Worm (Caenorhabditis elegans) whole organism, L4/young adult: ENCODE measurements around the gene srp-3.

Experiments used
- W03F9.2 ChIP-seq: fragments of 150-350 bp; optimal IDR thresholded peaks from 2 replicates; lab custom pipeline; 2014; ENCODE audit warnings: missing biosample characterization, missing genetic modification characterization
- dao-5 ChIP-seq: sonication (generic microtip); optimal IDR thresholded peaks from 2 replicates; lab custom pipeline; 2016; ENCODE audit warnings: missing genotype, missing genetic modification characterization, moderate library complexity, missing compliant biosample characterization
- him-1 ChIP-seq: sonication (generic microtip); optimal IDR thresholded peaks from 2 replicates; lab custom pipeline; 2016; ENCODE audit warnings: missing genotype, missing genetic modification reagents, missing genetic modification characterization, missing compliant biosample characterization

The srp-3 gene

DNA sequence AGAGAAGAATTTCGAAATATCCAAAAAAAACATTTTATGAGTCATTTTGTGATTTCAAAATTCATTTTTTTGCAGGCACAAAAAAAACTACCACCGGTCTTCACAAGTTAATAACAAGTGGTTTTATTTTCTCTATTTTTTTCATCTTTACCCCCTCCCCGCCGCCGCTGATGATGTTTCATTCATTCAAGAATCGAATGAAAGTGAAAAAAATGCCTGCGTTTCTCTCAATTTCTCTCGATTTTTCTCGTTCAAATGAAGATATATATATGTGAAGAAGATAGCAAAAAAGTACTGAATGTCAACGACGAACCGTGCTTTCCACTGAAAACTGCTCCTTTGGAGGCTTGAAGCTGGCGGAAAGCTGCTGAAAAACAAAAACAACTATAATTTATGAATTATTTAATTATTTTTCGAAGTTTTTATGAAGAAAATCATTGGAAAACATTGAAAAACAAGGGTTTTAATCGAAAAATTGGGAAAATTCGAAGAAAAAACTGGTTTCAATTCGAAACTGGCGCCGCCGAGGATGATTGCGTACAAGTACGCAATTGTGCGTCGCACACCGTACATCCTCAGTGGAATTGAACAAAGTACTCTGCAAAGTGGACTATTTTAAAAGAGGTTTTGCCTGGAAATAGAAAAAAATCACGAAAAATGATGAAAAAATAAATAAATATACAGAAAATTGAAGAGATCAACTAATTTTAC is 15.9 kb upstream of the srp-3 start, which contains the start of gene zig-11:
TSS of gene zig-11 (minus strand) at position 373 of the 711 bp plus-strand sequence.
- TF ChIP-seq dao-5 (tag; lab: Kevin White, UChicago), result no peak
- no peak for TF ChIP-seq W03F9.2 (tag; lab: Kevin White, UChicago)
- TF ChIP-seq him-1 (tag; lab: Kevin White, UChicago), result no peak

DNA sequence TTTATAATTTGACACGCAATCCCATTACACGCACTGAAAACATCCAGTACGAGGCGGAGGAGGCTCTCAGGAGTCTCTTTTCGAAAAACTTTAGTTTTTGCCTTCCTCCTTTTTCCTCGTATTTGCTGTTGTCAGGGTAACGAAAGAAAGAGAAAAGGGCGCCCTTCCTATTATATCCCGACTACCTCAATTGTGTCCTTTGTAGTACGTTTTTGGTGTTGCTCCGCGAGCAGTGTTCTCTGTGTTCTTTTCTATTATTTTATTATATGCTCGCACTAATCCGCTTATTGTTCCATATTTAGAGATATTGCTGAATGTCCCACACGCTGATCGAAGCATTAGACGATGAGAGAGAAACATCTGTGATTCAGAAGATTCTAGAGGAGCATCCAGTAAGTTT is 13.2 kb upstream of the srp-3 start, which contains the start of gene nphp-2:
TSS of gene nphp-2 (plus strand) at position 301 of the 400 bp plus-strand sequence.
- TF ChIP-seq dao-5 (tag; lab: Kevin White, UChicago), result no peak
- TF ChIP-seq W03F9.2 (tag; lab: Kevin White, UChicago), result no peak
- no peak for TF ChIP-seq him-1 (tag; lab: Kevin White, UChicago)

DNA sequence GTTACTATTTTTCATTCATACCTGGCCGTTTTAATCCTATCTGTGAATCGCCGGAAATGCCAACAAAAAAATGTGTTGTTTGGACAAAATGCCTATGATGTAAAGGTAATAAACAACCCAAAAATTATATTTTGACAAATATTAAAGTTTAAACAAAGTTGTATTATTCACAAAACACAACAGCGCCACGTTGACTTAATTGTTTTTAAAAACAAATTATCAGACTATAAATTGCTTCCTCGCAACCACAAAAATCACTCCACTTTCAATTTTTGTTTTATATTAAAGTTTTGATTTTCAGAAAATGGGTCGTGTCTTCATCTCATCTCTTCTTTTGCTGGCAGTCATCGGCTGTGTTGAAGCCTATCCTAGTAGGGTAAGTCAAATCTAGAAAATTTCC is 1.3 kb upstream of the srp-3 start, which contains the start of gene Y32G9A.5:
TSS of gene Y32G9A.5 (plus strand) at position 301 of the 400 bp plus-strand sequence.
- no peak for TF ChIP-seq him-1 (tag; lab: Kevin White, UChicago)

DNA sequence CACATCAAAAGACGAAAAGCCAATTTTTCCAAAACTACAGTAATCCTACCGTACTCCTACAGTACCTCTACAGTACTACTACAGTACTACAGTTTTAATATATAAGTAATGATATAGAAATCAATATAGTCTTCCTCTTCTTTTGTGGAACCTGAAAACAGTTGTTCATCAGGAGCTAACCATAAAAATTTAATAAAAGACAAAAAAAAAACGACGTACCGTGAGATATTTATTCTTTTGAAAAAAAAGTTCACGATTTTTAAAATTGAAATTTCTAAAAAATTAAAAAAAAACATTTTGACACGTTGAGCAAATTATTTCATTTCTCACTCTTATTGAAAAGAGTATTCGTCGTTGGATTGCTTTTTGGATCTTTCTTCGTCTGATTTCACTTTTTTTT is 2.5 kb downstream of the srp-3 start, which contains the start of gene Y32G9A.3:
TSS of gene Y32G9A.3 (plus strand) at position 301 of the 400 bp plus-strand sequence.
- no peak for TF ChIP-seq W03F9.2 (tag; lab: Kevin White, UChicago)
- TF ChIP-seq him-1 (tag; lab: Kevin White, UChicago), result no peak
- no peak for TF ChIP-seq dao-5 (tag; lab: Kevin White, UChicago)

DNA sequence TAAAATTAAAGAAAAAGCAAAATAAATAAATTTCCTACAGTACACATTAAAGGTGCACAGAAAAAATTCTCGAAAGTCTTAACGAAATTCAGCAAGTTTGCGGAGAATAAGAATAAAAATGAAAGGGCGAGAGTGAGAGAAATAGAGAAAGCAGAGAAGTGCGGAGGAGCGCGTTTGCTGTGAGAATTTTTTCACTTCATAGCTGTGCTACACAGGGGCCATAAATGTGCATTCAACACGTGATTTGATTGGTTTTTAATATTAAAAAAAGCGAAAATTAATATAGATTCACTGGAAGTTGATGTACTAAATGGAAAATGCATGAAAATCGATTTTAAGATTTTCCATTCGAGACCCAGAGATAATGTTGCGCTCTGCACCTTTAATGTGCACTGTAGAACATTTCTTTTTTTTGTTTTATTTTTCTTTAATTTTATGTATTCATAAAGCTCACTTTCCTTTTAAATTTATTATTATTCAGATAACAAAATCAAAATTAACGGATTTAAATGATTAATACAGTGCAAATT is 9.5 kb downstream of the srp-3 start, which contains the start of gene Y32G9A.2:
TSS of gene Y32G9A.2 (plus strand) at position 480 of the 530 bp plus-strand sequence.
- TF ChIP-seq W03F9.2 (tag; lab: Kevin White, UChicago) (no peak), dao-5 (tag; lab: Kevin White, UChicago) (no peak), him-1 (tag; lab: Kevin White, UChicago) (no peak)

DNA sequence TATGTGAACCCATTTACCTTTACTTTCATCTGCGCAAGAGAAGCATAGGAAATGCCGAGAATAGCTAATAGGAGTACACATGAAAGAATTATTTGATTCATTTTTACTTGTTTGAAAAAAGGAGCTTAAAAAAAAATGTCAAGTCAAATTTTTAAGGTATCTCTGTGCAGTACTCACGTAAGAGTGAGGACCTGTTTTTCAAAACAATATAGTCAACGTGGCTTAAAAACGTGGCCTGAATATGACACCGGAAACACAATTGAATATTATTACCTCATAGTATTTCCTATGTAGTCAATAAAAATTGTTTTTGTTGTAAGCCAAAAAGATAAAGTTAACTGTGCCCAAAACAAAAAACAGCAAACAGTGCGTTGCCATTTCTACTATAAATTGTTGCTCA is 11.5 kb downstream of the srp-3 start, which contains the start of gene Y32G9A.12:
TSS of gene Y32G9A.12 (minus strand) at position 101 of the 400 bp plus-strand sequence.
- no peak for TF ChIP-seq him-1 (tag; lab: Kevin White, UChicago)
- no peak for TF ChIP-seq W03F9.2 (tag; lab: Kevin White, UChicago)
- TF ChIP-seq dao-5 (tag; lab: Kevin White, UChicago), result no peak

DNA sequence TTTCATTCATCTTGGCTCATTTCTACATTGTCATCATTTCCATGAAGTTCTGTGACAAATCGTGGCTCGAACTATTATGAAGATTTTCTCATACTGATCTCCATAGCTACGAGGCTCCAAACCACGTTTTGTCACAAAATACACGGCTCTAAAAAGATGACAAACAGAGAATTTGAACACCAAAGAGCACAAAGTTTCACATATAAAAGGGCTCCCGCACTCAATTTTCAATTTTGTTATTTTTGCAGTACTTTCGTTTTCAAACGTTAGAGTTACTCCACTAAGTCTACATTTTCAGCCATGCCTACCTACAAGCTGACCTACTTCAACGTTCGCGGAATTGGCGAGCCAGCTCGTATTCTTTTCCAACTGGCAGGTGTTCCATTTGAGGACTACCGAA is 12.7 kb downstream of the srp-3 start, which contains the start of gene gst-37:
TSS of gene gst-37 (plus strand) at position 301 of the 400 bp plus-strand sequence.
- TF ChIP-seq him-1 (tag; lab: Kevin White, UChicago), result no peak
- TF ChIP-seq dao-5 (tag; lab: Kevin White, UChicago), result no peak
- no peak for TF ChIP-seq W03F9.2 (tag; lab: Kevin White, UChicago)

DNA sequence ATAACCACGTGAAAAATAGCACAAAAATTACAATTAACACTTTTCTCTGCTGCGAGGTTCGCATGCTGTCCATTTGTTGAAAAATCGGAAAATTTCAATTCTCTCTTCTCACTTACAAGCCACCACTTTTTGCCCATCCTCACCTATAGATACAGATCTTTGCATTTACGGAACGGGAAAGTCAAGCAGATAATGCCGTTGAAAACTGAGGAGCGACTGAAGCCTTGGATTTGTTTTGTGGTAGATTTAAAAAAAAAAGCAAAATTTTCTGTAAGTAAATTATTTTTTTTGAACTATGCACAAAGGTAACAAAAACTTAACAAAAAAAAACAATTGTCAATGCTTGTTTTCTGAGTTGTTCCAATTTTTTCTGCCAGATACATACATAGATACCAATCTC is 16.8 kb downstream of the srp-3 start, which contains the start of gene T06A1.1:
TSS of gene T06A1.1 (minus strand) at position 101 of the 400 bp plus-strand sequence.
- TF ChIP-seq W03F9.2 (tag; lab: Kevin White, UChicago) (no peak), dao-5 (tag; lab: Kevin White, UChicago) (no peak), him-1 (tag; lab: Kevin White, UChicago) (no peak)

DNA sequence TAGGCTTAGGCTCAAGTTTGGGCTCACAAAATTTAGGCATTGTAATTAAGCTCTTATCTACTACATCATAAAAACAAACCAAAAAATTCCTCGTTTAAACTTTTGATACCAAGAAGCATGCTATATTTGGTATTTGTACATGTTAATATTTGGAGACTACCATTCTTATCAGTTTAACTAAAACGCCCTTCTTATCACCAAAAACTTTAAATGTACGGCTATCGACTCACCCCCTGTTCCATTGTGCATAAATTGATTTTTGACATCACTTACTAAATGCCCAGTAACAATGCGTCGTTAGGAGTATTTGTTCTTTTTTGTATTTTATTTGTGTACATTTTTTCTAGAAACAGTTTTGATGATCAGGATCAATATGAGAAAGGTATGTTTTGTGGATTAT is 18.4 kb downstream of the srp-3 start, which contains the start of gene T06A1.5:
TSS of gene T06A1.5 (plus strand) at position 209 of the 400 bp plus-strand sequence.
- TF ChIP-seq dao-5 (tag; lab: Kevin White, UChicago) (no peak), him-1 (tag; lab: Kevin White, UChicago) (no peak)

DNA sequence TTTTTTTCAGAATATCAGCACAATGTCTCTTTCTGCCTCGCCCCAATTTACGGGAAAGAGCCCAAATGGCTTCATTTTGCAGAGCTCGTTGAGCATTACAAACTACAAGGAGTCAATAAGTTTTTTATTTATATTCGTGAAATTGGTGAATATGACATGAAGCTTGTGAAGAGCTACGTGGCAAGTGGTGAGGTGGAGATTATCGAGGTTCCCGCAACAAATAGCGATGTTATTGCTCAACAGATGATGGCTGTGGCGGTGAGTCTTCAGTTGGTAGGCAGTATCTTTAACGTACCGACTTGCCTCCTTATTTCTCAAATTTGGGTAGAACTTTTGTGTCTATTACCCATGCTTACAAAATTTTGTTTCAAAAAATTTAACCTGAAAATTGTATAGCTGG is 19.8 kb downstream of the srp-3 start:
- no peak for TF ChIP-seq him-1 (tag; lab: Kevin White, UChicago)
- TF ChIP-seq dao-5 (tag; lab: Kevin White, UChicago), result no peak
- no peak for TF ChIP-seq W03F9.2 (tag; lab: Kevin White, UChicago)

DNA sequence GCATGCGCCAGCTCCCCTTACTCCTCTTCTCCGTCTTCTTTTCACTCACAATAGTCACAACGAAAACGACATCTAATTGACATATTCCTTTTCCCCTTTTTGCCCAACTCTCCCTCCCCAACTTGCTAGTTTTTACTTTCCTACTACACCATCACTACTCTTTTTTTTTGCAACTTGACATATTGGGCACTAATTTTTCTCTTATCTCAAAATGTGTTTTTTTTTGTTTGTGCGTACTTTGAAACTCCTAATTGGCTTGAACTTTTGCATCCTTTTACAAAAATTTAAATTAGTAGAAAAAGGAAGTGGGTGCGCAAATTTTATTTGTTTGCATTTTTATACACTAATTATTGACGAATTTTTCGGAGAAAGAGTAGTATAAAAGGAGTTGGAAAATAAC is 26.9 kb downstream of the srp-3 start:
- no peak for TF ChIP-seq him-1 (tag; lab: Kevin White, UChicago)
- TF ChIP-seq dao-5 (tag; lab: Kevin White, UChicago), result no peak
- TF ChIP-seq W03F9.2 (tag; lab: Kevin White, UChicago), result no peak

DNA sequence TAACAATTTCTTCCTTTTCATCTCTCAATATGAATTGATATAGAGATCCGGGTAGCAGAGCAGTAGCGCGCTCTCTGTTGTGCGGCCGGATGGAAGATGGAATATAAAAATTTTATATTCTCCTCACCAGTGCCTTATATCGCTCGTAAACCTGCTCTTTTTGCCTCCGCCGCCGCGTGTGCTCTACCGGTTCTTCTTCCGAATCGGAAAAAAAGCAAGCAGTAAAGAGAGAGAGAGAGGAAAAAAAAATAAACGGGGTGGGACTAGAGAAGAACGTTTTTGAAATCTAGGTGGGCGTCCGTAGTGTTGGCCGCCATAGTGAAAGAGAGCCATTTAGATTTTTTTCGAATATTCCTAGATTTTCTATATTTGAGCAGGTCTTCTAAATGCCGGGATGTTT is 29.3 kb downstream of the srp-3 start, which contains the start of gene glb-25:
TSS of gene glb-25 (plus strand) at position 301 of the 400 bp plus-strand sequence.
- TF ChIP-seq him-1 (tag; lab: Kevin White, UChicago) (no peak), dao-5 (tag; lab: Kevin White, UChicago) (no peak), W03F9.2 (tag; lab: Kevin White, UChicago) (no peak)
